Fruit fly (Drosophila melanogaster) Kc167 (cell line): ENCODE measurements around the gene CG9338.

Experiments
- Myc ChIP-seq: fragments of >200 bp; optimal IDR thresholded peaks from 2 replicates; lab custom pipeline; 2017; ENCODE audit warnings: missing external identifiers
- Sin3A ChIP-seq: fragments of >200 bp; optimal IDR thresholded peaks from 2 replicates; lab custom pipeline; 2018; ENCODE audit warnings: missing external identifiers
- h ChIP-seq: fragments of >200 bp; optimal IDR thresholded peaks from 3 replicates; lab custom pipeline; 2018; ENCODE audit warnings: missing external identifiers
- insv ChIP-seq: fragments of >200 bp; optimal IDR thresholded peaks from 3 replicates; lab custom pipeline; 2018; ENCODE audit warnings: missing external identifiers
- ttk ChIP-seq: sonication (Bioruptor generic); optimal IDR thresholded peaks from 2 replicates; lab custom pipeline; 2017; ENCODE audit warnings: missing external identifiers

DNA sequence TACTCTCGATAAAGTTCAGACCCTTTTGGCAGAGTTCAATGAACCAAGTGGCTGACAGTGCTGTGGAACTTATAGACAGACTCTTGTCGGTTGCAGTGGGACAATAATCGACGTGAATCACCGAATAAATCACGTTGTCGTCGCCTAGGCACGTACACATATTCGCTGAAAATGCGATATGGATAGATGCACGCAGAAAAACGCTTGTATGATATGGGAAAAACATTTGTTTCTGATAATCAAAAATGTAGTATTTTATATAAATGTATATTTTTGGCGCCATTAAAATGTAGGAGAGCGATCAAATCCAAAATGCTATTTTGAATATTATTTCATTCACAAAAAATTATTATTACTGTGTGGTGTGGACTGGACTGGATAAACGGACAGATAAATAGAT lies 50.2 kb downstream of the CG9338 start:
- TF ChIP-seq insv (lab: Kevin White, UChicago) = no peak
- no peak for TF ChIP-seq h
- TF ChIP-seq ttk (lab: Kevin White, UChicago) = no peak
- no peak for TF ChIP-seq Myc (lab: Kevin White, UChicago)
- no peak for TF ChIP-seq Sin3A (lab: Kevin White, UChicago)
